Worm (Caenorhabditis elegans) whole organism, L4 larva: ENCODE measurements around the gene grl-17.

Experiments
- daf-12 ChIP-seq: fragments of 150-350 bp; optimal IDR thresholded peaks from 2 replicates; lab custom pipeline; 2014; ENCODE audit warnings: missing biosample characterization, missing genetic modification reagents, missing genetic modification characterization
- daf-8 ChIP-seq: fragments of 200-800 bp; sonication (Bioruptor generic); IDR thresholded peaks from 2 replicates; pipeline ENCODE4 v1.3.6; 2022; ENCODE audit warnings: missing genetic modification characterization, missing compliant biosample characterization
- jun-1 ChIP-seq: fragments of 150-350 bp; optimal IDR thresholded peaks from 2 replicates; lab custom pipeline; 2014; ENCODE audit warnings: missing biosample characterization, missing genetic modification reagents, missing genetic modification characterization
- lin-13 ChIP-seq: fragments of 150-350 bp; optimal IDR thresholded peaks from 2 replicates; lab custom pipeline; 2014; ENCODE audit warnings: missing biosample characterization, missing genetic modification reagents, missing genetic modification characterization
- lin-15B ChIP-seq: fragments of 150-350 bp; sonication (generic microtip); optimal IDR thresholded peaks from 3 replicates; lab custom pipeline; 2014; ENCODE audit warnings: missing biosample characterization, missing genetic modification characterization
- lin-39 ChIP-seq: fragments of 150-350 bp; optimal IDR thresholded peaks from 2 replicates; lab custom pipeline; 2014; ENCODE audit warnings: missing biosample characterization, missing genetic modification reagents, missing genetic modification characterization
- nhr-10 ChIP-seq: fragments of 150-350 bp; optimal IDR thresholded peaks from 2 replicates; lab custom pipeline; 2014; ENCODE audit warnings: missing biosample characterization, missing genetic modification characterization
- nhr-11 ChIP-seq: fragments of 150-350 bp; optimal IDR thresholded peaks from 2 replicates; lab custom pipeline; 2014; ENCODE audit warnings: missing biosample characterization, missing genetic modification characterization
- set-16 ChIP-seq: fragments of 200-800 bp; sonication (Bioruptor generic); IDR thresholded peaks from 2 replicates; pipeline ENCODE4 v1.3.6; 2022; ENCODE audit warnings: missing genetic modification reagents, missing genetic modification characterization, missing compliant biosample characterization
- snpc-4 ChIP-seq: fragments of 150-350 bp; optimal IDR thresholded peaks from 2 replicates; lab custom pipeline; 2014; ENCODE audit warnings: missing biosample characterization, missing genetic modification characterization
- unc-130 ChIP-seq: sonication (generic microtip); optimal IDR thresholded peaks from 2 replicates; lab custom pipeline; 2016; ENCODE audit warnings: missing genetic modification reagents, missing genetic modification characterization, missing compliant biosample characterization
- unc-39 ChIP-seq: sonication (generic microtip); optimal IDR thresholded peaks from 2 replicates; lab custom pipeline; 2017; ENCODE audit warnings: missing biosample characterization, missing genetic modification characterization

ce11 chrV:13584484-13584883 is 20.7 kb upstream of the grl-17 start, which contains the start of gene F53F4.1:
- no peak for TF ChIP-seq jun-1 (tag; lab: Kevin White, UChicago)
- no peak for TF ChIP-seq lin-39
- TF ChIP-seq lin-15B (tag; lab: Kevin White, UChicago): no peak
- no peak for TF ChIP-seq nhr-11 (tag; lab: Kevin White, UChicago)
- no peak for TF ChIP-seq lin-13 (GFP tag; lab: Kevin White, UChicago)
- TF ChIP-seq nhr-10 (tag; lab: Kevin White, UChicago): no peak
- TF ChIP-seq snpc-4 (tag; lab: Kevin White, UChicago): no peak
- TF ChIP-seq unc-39 (tag; lab: Kevin White, UChicago): no peak
- no peak for TF ChIP-seq daf-8 (GFP tag; lab: Robert Waterston, UW)
- no peak for TF ChIP-seq daf-12 (tag; lab: Kevin White, UChicago)
- no peak for TF ChIP-seq set-16
- TF ChIP-seq unc-130 (GFP tag; lab: Kevin White, UChicago): no peak
